Fruit fly (Drosophila melanogaster) whole organism, embryonic: ENCODE measurements around the gene ebd1.
A peak's percentile ranks its signal among the peaks of the same experiment; 100 is the strongest.

Experiments
- CG1024 ChIP-seq: fragments of 200-800 bp; sonication (Bioruptor generic); IDR thresholded peaks from 2 replicates; pipeline ENCODE4 v1.3.6; 2022; ENCODE audit warnings: missing biosample characterization, missing genetic modification characterization
- CG10462 ChIP-seq: fragments of 200-800 bp; sonication (Bioruptor generic); optimal IDR thresholded peaks from 2 replicates; lab custom pipeline; 2016; ENCODE audit warnings: missing biosample characterization, missing genetic modification characterization
- CG10543 ChIP-seq: fragments of 200-800 bp; sonication (Bioruptor generic); optimal IDR thresholded peaks from 3 replicates; lab custom pipeline; 2017; ENCODE audit warnings: missing biosample characterization, mild to moderate bottlenecking, missing genetic modification characterization, moderate library complexity
- CG12659 ChIP-seq: fragments of 200-800 bp; sonication (Bioruptor generic); optimal IDR thresholded peaks from 3 replicates; lab custom pipeline; 2017; ENCODE audit warnings: mild to moderate bottlenecking, missing biosample characterization, missing genetic modification reagents, missing genetic modification characterization
- CG12744 ChIP-seq: fragments of 200-800 bp; sonication (Bioruptor generic); optimal IDR thresholded peaks from 2 replicates; lab custom pipeline; 2016; ENCODE audit warnings: missing biosample characterization, missing genetic modification characterization
- CG13894 ChIP-seq: fragments of 200-800 bp; sonication (Bioruptor generic); optimal IDR thresholded peaks from 3 replicates; lab custom pipeline; 2018; ENCODE audit warnings: missing biosample characterization, mild to moderate bottlenecking, missing genetic modification characterization, moderate library complexity
- CG16813 ChIP-seq: fragments of 200-800 bp; sonication (Bioruptor generic); IDR thresholded peaks from 3 replicates; pipeline ENCODE4 v1.3.6; 2022; ENCODE audit warnings: missing biosample characterization, missing genetic modification characterization; ENCODE audit not compliant: partially characterized antibody
- CG16815 ChIP-seq: fragments of 200-800 bp; sonication (Bioruptor generic); optimal IDR thresholded peaks from 3 replicates; lab custom pipeline; 2017; ENCODE audit warnings: missing biosample characterization, mild to moderate bottlenecking, missing genetic modification characterization
- CG17328 ChIP-seq: fragments of 200-800 bp; sonication (Bioruptor generic); IDR thresholded peaks from 2 replicates; pipeline ENCODE4 v1.3.6; 2022; ENCODE audit warnings: missing biosample characterization, missing genetic modification characterization
- CG17829 ChIP-seq: fragments of 200-800 bp; optimal IDR thresholded peaks from 2 replicates; lab custom pipeline; 2019; ENCODE audit warnings: missing biosample characterization, mild to moderate bottlenecking, missing genetic modification characterization, moderate library complexity
- CG2116 ChIP-seq: fragments of 200-800 bp; sonication (Bioruptor generic); optimal IDR thresholded peaks from 3 replicates; lab custom pipeline; 2018; ENCODE audit warnings: missing biosample characterization, mild to moderate bottlenecking, missing genetic modification characterization
- CG2199 ChIP-seq: fragments of 200-800 bp; sonication (Bioruptor generic); IDR thresholded peaks from 3 replicates; pipeline ENCODE4 v1.3.6; 2022; ENCODE audit warnings: missing biosample characterization, missing genetic modification characterization
- CG31365 ChIP-seq: fragments of 200-800 bp; sonication (Bioruptor generic); optimal IDR thresholded peaks from 2 replicates; lab custom pipeline; 2018; ENCODE audit warnings: missing biosample characterization, mild to moderate bottlenecking, missing genetic modification characterization
- CG34224 ChIP-seq: fragments of 200-800 bp; sonication (Bioruptor generic); IDR thresholded peaks from 3 replicates; pipeline ENCODE4 v1.3.6; 2022; ENCODE audit warnings: missing biosample characterization, missing genetic modification characterization; ENCODE audit not compliant: partially characterized antibody
- CG6254 ChIP-seq: fragments of 200-800 bp; sonication (Bioruptor generic); optimal IDR thresholded peaks from 3 replicates; lab custom pipeline; 2017; ENCODE audit warnings: mild to moderate bottlenecking, missing biosample characterization, missing genetic modification reagents, missing genetic modification characterization
- CG6683 ChIP-seq: fragments of 200-800 bp; sonication (Bioruptor generic); optimal IDR thresholded peaks from 2 replicates; lab custom pipeline; 2017; ENCODE audit warnings: missing biosample characterization, mild to moderate bottlenecking, missing genetic modification characterization, missing genetic modification reagents
- CG6791 ChIP-seq: fragments of 200-800 bp; sonication (Bioruptor generic); IDR thresholded peaks from 3 replicates; pipeline ENCODE4 v1.3.6; 2022; ENCODE audit warnings: missing biosample characterization, missing genetic modification characterization; ENCODE audit not compliant: partially characterized antibody
- CG7987 ChIP-seq: fragments of 200-800 bp; sonication (Bioruptor generic); optimal IDR thresholded peaks from 2 replicates; lab custom pipeline; 2018; ENCODE audit warnings: missing biosample characterization, mild to moderate bottlenecking, missing genetic modification characterization, moderate library complexity
- CG8290 ChIP-seq, 3 experiments: fragments of 200-800 bp; sonication (Bioruptor generic); optimal IDR thresholded peaks; 2 replicates each; lab custom pipeline; 2016 to 2019; ENCODE audit warnings: missing biosample characterization in 3 of 3, missing genetic modification characterization in 3 of 3, mild to moderate bottlenecking in 2 of 3, moderate library complexity in 1 of 3
- CG9609 ChIP-seq: fragments of 200-800 bp; sonication (Bioruptor generic); optimal IDR thresholded peaks from 3 replicates; lab custom pipeline; 2016; ENCODE audit warnings: missing biosample characterization, missing genetic modification characterization
- HmgZ ChIP-seq: fragments of 200-800 bp; sonication (Bioruptor generic); optimal IDR thresholded peaks from 2 replicates; lab custom pipeline; 2018; ENCODE audit warnings: missing biosample characterization, mild to moderate bottlenecking, missing genetic modification characterization
- Hr3 ChIP-seq: fragments of 200-800 bp; sonication (Bioruptor generic); optimal IDR thresholded peaks from 3 replicates; lab custom pipeline; 2016; ENCODE audit warnings: missing biosample characterization, missing genetic modification characterization
- MESR4 ChIP-seq: fragments of 200-800 bp; sonication (Bioruptor generic); optimal IDR thresholded peaks from 2 replicates; lab custom pipeline; 2018; ENCODE audit warnings: missing biosample characterization, mild to moderate bottlenecking, missing genetic modification characterization, moderate library complexity
- Med ChIP-seq: fragments of 200-800 bp; sonication (Bioruptor generic); peaks from one replicate; lab custom pipeline; 2016; ENCODE audit warnings: missing biosample characterization, missing genetic modification characterization, mild to moderate bottlenecking, inconsistent platforms, moderate library complexity
- Opbp ChIP-seq: fragments of 200-800 bp; sonication (Bioruptor generic); IDR thresholded peaks from 3 replicates; pipeline ENCODE4 v1.3.6; 2022; ENCODE audit warnings: missing biosample characterization, missing genetic modification characterization; ENCODE audit not compliant: partially characterized antibody
- Pdp1 ChIP-seq, 2 experiments: fragments of 200-800 bp; sonication (Bioruptor generic); optimal IDR thresholded peaks; 3 replicates each; lab custom pipeline; 2016; ENCODE audit warnings: missing biosample characterization in 2 of 2, missing genetic modification characterization in 2 of 2, mild to moderate bottlenecking in 1 of 2, moderate library complexity in 1 of 2
- Scr ChIP-seq: fragments of 200-800 bp; sonication (Bioruptor generic); IDR thresholded peaks from 2 replicates; pipeline ENCODE4 v1.3.6; 2022; ENCODE audit warnings: missing biosample characterization, missing genetic modification characterization; ENCODE audit not compliant: partially characterized antibody
- Vsx1 ChIP-seq: fragments of 200-800 bp; sonication (Bioruptor generic); optimal IDR thresholded peaks from 2 replicates; lab custom pipeline; 2017; ENCODE audit warnings: missing biosample characterization, mild to moderate bottlenecking, missing genetic modification characterization, missing genetic modification reagents
- Xrp1 ChIP-seq: fragments of 200-800 bp; sonication (Bioruptor generic); IDR thresholded peaks from 2 replicates; pipeline ENCODE4 v1.3.6; 2022; ENCODE audit warnings: missing biosample characterization, missing genetic modification characterization
- ab ChIP-seq: fragments of 200-800 bp; sonication (Bioruptor generic); optimal IDR thresholded peaks from 2 replicates; lab custom pipeline; 2016; ENCODE audit warnings: missing biosample characterization, missing genetic modification characterization
- crp ChIP-seq, 2 experiments: fragments of 200-800 bp; sonication (Bioruptor generic); optimal IDR thresholded peaks; 2 replicates in 1 of 2; 3 replicates in 1 of 2; lab custom pipeline; 2017; ENCODE audit warnings: missing biosample characterization in 2 of 2, missing genetic modification characterization in 2 of 2, mild to moderate bottlenecking in 1 of 2, moderate library complexity in 1 of 2
- dpn ChIP-seq, 2 experiments: fragments of 200-800 bp; sonication (Bioruptor generic); optimal IDR thresholded peaks; 3 replicates each; lab custom pipeline; 2016; ENCODE audit warnings: missing biosample characterization in 2 of 2, missing genetic modification characterization in 2 of 2
- gro ChIP-seq: fragments of 200-800 bp; sonication (Bioruptor generic); optimal IDR thresholded peaks from 2 replicates; lab custom pipeline; 2016; ENCODE audit warnings: missing biosample characterization, missing genetic modification characterization
- insv ChIP-seq, 2 experiments: fragments of 200-800 bp; sonication (Bioruptor generic); optimal IDR thresholded peaks; 3 replicates each; lab custom pipeline; 2016 to 2018; ENCODE audit warnings: missing biosample characterization in 2 of 2, missing genetic modification characterization in 2 of 2
- lab ChIP-seq: fragments of 200-800 bp; sonication (Bioruptor generic); optimal IDR thresholded peaks from 3 replicates; lab custom pipeline; 2017; ENCODE audit warnings: missing biosample characterization, missing genetic modification characterization, mild to moderate bottlenecking, moderate library complexity, missing genetic modification reagents
- mirr ChIP-seq: fragments of 200-800 bp; sonication (Bioruptor generic); optimal IDR thresholded peaks from 3 replicates; lab custom pipeline; 2018; ENCODE audit warnings: missing biosample characterization, mild to moderate bottlenecking, missing genetic modification characterization
- oc ChIP-seq: fragments of 200-800 bp; sonication (Bioruptor generic); optimal IDR thresholded peaks from 2 replicates; lab custom pipeline; 2018; ENCODE audit warnings: missing biosample characterization, mild to moderate bottlenecking, missing genetic modification characterization, moderate library complexity
- pros ChIP-seq: fragments of 200-800 bp; sonication (Bioruptor generic); optimal IDR thresholded peaks from 3 replicates; lab custom pipeline; 2019; ENCODE audit warnings: missing biosample characterization, mild to moderate bottlenecking, missing genetic modification characterization, moderate library complexity
- salm ChIP-seq: fragments of 200-800 bp; sonication (Bioruptor generic); optimal IDR thresholded peaks from 2 replicates; lab custom pipeline; 2018; ENCODE audit warnings: missing biosample characterization, mild to moderate bottlenecking, missing genetic modification characterization
- sima ChIP-seq: fragments of 200-800 bp; sonication (Bioruptor generic); optimal IDR thresholded peaks from 2 replicates; lab custom pipeline; 2016; ENCODE audit warnings: missing biosample characterization, missing genetic modification characterization
- sob ChIP-seq: fragments of 200-800 bp; sonication (Bioruptor generic); IDR thresholded peaks from 2 replicates; pipeline ENCODE4 v1.3.6; 2022; ENCODE audit warnings: missing biosample characterization, missing genetic modification characterization
- sr ChIP-seq: fragments of 200-800 bp; sonication (Bioruptor generic); IDR thresholded peaks from 3 replicates; pipeline ENCODE4 v1.3.6; 2022; ENCODE audit warnings: missing biosample characterization, missing genetic modification characterization
- tio ChIP-seq: fragments of 200-800 bp; sonication (Bioruptor generic); optimal IDR thresholded peaks from 2 replicates; lab custom pipeline; 2017; ENCODE audit warnings: missing biosample characterization, missing genetic modification characterization, inconsistent platforms
- unc-4 ChIP-seq: fragments of 200-800 bp; sonication (Bioruptor generic); IDR thresholded peaks from 2 replicates; pipeline ENCODE4 v1.3.6; 2022; ENCODE audit warnings: missing biosample characterization, missing genetic modification characterization; ENCODE audit not compliant: partially characterized antibody
- vvl ChIP-seq: fragments of 200-800 bp; sonication (Bioruptor generic); IDR thresholded peaks from 2 replicates; pipeline ENCODE4 v1.3.6; 2022; ENCODE audit warnings: missing biosample characterization, missing genetic modification characterization
- zen2 ChIP-seq: fragments of 200-800 bp; sonication (Bioruptor generic); IDR thresholded peaks from 3 replicates; pipeline ENCODE4 v1.3.6; 2022; ENCODE audit warnings: missing biosample characterization, missing genetic modification characterization; ENCODE audit not compliant: partially characterized antibody

Gene ebd1

DNA sequence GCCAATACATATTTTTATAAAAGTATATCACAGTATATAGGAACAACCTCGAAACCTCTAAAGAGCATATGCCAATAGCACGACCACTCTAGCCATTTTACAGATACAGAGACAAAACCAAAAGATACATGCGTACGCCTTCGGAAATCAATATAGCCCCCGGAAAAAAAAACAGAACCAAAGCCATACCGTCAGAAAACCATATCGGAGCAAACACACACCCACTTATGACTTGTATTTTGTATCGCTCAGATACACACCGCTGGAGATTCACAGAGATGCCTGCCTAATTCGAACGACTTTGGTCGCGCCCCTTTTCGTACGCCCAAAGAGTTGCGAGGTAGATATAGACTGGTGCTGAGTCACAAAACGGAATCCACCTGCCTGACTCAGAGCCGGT, 10.2 kb upstream of the ebd1 start:
- TF ChIP-seq CG13894 = peak; percentile 100
- TF ChIP-seq CG6791 (GFP tag; lab: Robert Waterston, UW) = peak; percentile 54; the same call in 1 of the 3 replicates
- TF ChIP-seq CG2199 = peak; percentile 81; the same call in 2 of the 3 replicates
- TF ChIP-seq CG17328 (GFP tag; lab: Robert Waterston, UW) = 0 out of 2 replicates have a peak, but pooled peaks have one; percentile 16
- no peak for TF ChIP-seq HmgZ (tag; lab: Kevin White, UChicago)
- peak; percentile 80 for TF ChIP-seq CG8290 (GFP tag; optimal IDR thresholded peaks at IDR 0.05; lab: Kevin White, UChicago)
- no peak for TF ChIP-seq CG8290 (tag; optimal IDR thresholded peaks at IDR 0.05; lab: Kevin White, UChicago)
- TF ChIP-seq Hr3 (GFP tag; lab: Kevin White, UChicago) = no peak
- TF ChIP-seq vvl (GFP tag; lab: Robert Waterston, UW) = 0 out of 2 replicates have a peak, but pooled peaks have one; percentile 11
- TF ChIP-seq oc (tag; lab: Kevin White, UChicago) = no peak
- TF ChIP-seq pros (GFP tag; lab: Kevin White, UChicago) = no peak
- TF ChIP-seq sr (GFP tag; lab: Robert Waterston, UW) = peak; percentile 55; the same call in 2 of the 3 replicates
- TF ChIP-seq Vsx1 = no peak
- TF ChIP-seq gro (GFP tag; lab: Kevin White, UChicago) = no peak

DNA sequence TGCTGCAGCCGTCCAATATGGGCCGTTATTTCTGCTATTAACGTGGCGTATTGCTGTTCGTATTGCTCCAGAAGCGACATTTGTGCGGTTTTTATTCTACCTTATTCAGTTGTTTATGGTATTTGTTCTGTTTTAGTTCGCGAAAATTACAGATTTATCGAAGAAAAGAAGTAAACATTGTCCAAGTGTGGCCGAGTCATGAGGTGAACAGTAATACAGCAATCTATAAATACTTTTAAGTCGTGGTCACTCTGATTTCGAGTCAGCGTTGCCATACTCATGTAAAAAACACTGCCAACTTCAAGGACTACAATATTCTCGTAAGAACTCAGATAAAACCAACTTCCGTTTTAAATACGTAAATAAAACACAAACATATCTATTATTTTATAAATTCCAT, 7.3 kb upstream of the ebd1 start, which contains the start of gene Vti1a:
TSS of gene Vti1a (minus strand) at position 221 of the 400 bp plus-strand sequence.
- no peak for TF ChIP-seq CG1024 (GFP tag; lab: Robert Waterston, UW)
- no peak for TF ChIP-seq tio (GFP tag; lab: Kevin White, UChicago)
- TF ChIP-seq CG2116 (GFP tag; lab: Kevin White, UChicago) = peak; percentile 47
- TF ChIP-seq Pdp1 (GFP tag; optimal IDR thresholded peaks at IDR 0.05; lab: Kevin White, UChicago) = no peak
- peak in 1 of 2 experiments; percentile 14 for TF ChIP-seq insv (GFP tag; optimal IDR thresholded peaks at IDR 0.05; lab: Kevin White, UChicago)
- no peak for TF ChIP-seq sob (GFP tag; lab: Robert Waterston, UW)
- 0 out of 2 replicates have a peak, but pooled peaks have one; percentile 46 for TF ChIP-seq unc-4 (GFP tag; lab: Robert Waterston, UW)
- TF ChIP-seq CG6791 (GFP tag; lab: Robert Waterston, UW) = peak; percentile 55; the same call in 2 of the 3 replicates
- TF ChIP-seq Opbp (GFP tag; lab: Robert Waterston, UW) = peak; percentile 38; the same call in 1 of the 3 replicates
- no peak for TF ChIP-seq CG10543
- peak; percentile 34 for TF ChIP-seq CG12659 (GFP tag; lab: Kevin White, UChicago)
- TF ChIP-seq CG16813 = 0 out of 3 replicates have a peak, but pooled peaks have one; percentile 31
- TF ChIP-seq zen2 = no peak; the same call in 2 of the 3 replicates
- TF ChIP-seq Scr = peak; percentile 33; the same call in 1 of the 2 replicates
- no peak for TF ChIP-seq CG6683 (GFP tag; lab: Kevin White, UChicago)
- no peak for TF ChIP-seq ab (GFP tag; lab: Kevin White, UChicago)
- TF ChIP-seq CG7987 (GFP tag; lab: Kevin White, UChicago) = no peak
- TF ChIP-seq CG10462 = no peak
- no peak for TF ChIP-seq mirr (GFP tag; lab: Kevin White, UChicago)
- peak; percentile 59 for TF ChIP-seq Med (GFP tag; lab: Kevin White, UChicago)
- TF ChIP-seq salm (tag; lab: Kevin White, UChicago) = no peak
- no peak for TF ChIP-seq CG16815
- peak; percentile 34 for TF ChIP-seq CG17829 (tag; lab: Kevin White, UChicago)
- TF ChIP-seq CG12744 = no peak
- no peak for TF ChIP-seq CG9609 (GFP tag; lab: Kevin White, UChicago)
- TF ChIP-seq CG17328 (GFP tag; lab: Robert Waterston, UW) = no peak
- peak in 1 of 2 experiments; percentile 62 for TF ChIP-seq crp (GFP tag; optimal IDR thresholded peaks at IDR 0.05; lab: Kevin White, UChicago)
- TF ChIP-seq Xrp1 (GFP tag; lab: Robert Waterston, UW) = no peak
- TF ChIP-seq CG6254 (GFP tag; lab: Kevin White, UChicago) = no peak
- peak; percentile 62 for TF ChIP-seq CG34224
- no peak for TF ChIP-seq dpn (GFP tag; optimal IDR thresholded peaks at IDR 0.05; lab: Kevin White, UChicago)
- TF ChIP-seq CG31365 (tag; lab: Kevin White, UChicago) = no peak
- no peak for TF ChIP-seq pros (GFP tag; lab: Kevin White, UChicago)
- no peak for TF ChIP-seq sima (GFP tag; lab: Kevin White, UChicago)
- TF ChIP-seq MESR4 (GFP tag; lab: Kevin White, UChicago) = peak; percentile 71
- TF ChIP-seq lab = no peak
